Worm (Caenorhabditis elegans) whole organism, L2 larva: ENCODE results near the gene alkb-8.
A peak's percentile ranks its signal among the peaks of the same experiment; 100 is the strongest.

Experiments
- C34F6.9 ChIP-seq: fragments of 150-350 bp; optimal IDR thresholded peaks from 2 replicates; lab custom pipeline; 2014; ENCODE audit warnings: missing biosample characterization, missing genetic modification characterization
- F13H6.1 ChIP-seq: sonication (generic microtip); optimal IDR thresholded peaks from 2 replicates; lab custom pipeline; 2016; ENCODE audit warnings: missing genetic modification characterization, missing compliant biosample characterization
- Y55F3AM.14 ChIP-seq: fragments of 200-800 bp; sonication (Bioruptor generic); optimal IDR thresholded peaks from 2 replicates; lab custom pipeline; 2018; ENCODE audit warnings: mild to moderate bottlenecking, missing genetic modification characterization, missing compliant biosample characterization
- ZK546.5 ChIP-seq: sonication (generic microtip); optimal IDR thresholded peaks from 2 replicates; lab custom pipeline; 2017; ENCODE audit warnings: missing biosample characterization, missing genetic modification characterization
- alr-1 ChIP-seq: fragments of 150-350 bp; optimal IDR thresholded peaks from 2 replicates; lab custom pipeline; 2014; ENCODE audit warnings: missing biosample characterization, missing genetic modification characterization
- aly-2 ChIP-seq: fragments of 150-350 bp; optimal IDR thresholded peaks from 2 replicates; lab custom pipeline; 2014; ENCODE audit warnings: missing biosample characterization, missing genetic modification characterization
- ama-1 ChIP-seq: fragments of 150-350 bp; optimal IDR thresholded peaks from 2 replicates; lab custom pipeline; 2018; ENCODE audit warnings: inconsistent platforms
- blmp-1 ChIP-seq: sonication (generic microtip); optimal IDR thresholded peaks from 2 replicates; lab custom pipeline; 2017; ENCODE audit warnings: missing genetic modification characterization, mild to moderate bottlenecking, missing compliant biosample characterization, antibody characterized with exemption, moderate library complexity; ENCODE audit not compliant: insufficient read depth
- ceh-16 ChIP-seq: fragments of 150-350 bp; optimal IDR thresholded peaks from 2 replicates; lab custom pipeline; 2014; ENCODE audit warnings: missing biosample characterization, missing genetic modification characterization
- crh-2 ChIP-seq: sonication (generic microtip); optimal IDR thresholded peaks from 2 replicates; lab custom pipeline; 2017; ENCODE audit warnings: missing biosample characterization, missing genetic modification characterization
- egl-27 ChIP-seq: sonication (generic microtip); optimal IDR thresholded peaks from 3 replicates; lab custom pipeline; 2017; ENCODE audit warnings: missing biosample characterization, missing genetic modification reagents, missing genetic modification characterization
- elt-1 ChIP-seq: fragments of 150-350 bp; optimal IDR thresholded peaks from 2 replicates; lab custom pipeline; 2014; ENCODE audit warnings: missing biosample characterization, missing genetic modification characterization
- elt-3 ChIP-seq: sonication (generic microtip); optimal IDR thresholded peaks from 2 replicates; lab custom pipeline; 2017; ENCODE audit warnings: missing biosample characterization, missing genetic modification characterization
- gmeb-1 ChIP-seq: fragments of 150-350 bp; optimal IDR thresholded peaks from 2 replicates; lab custom pipeline; 2014; ENCODE audit warnings: missing biosample characterization, missing genetic modification characterization
- lin-11 ChIP-seq: fragments of 150-350 bp; sonication (generic microtip); optimal IDR thresholded peaks from 2 replicates; lab custom pipeline; 2014; ENCODE audit warnings: missing biosample characterization, missing genetic modification characterization, inconsistent platforms, mixed read lengths
- lin-13 ChIP-seq: fragments of 150-350 bp; optimal IDR thresholded peaks from 2 replicates; lab custom pipeline; 2014; ENCODE audit warnings: missing biosample characterization, missing genetic modification reagents, missing genetic modification characterization
- lin-39 ChIP-seq: fragments of 150-350 bp; optimal IDR thresholded peaks from 2 replicates; lab custom pipeline; 2014; ENCODE audit warnings: missing biosample characterization, missing genetic modification reagents, missing genetic modification characterization
- lsy-2 ChIP-seq, 2 experiments: fragments of 150-350 bp in 1 of 2; sonication (generic microtip) in 1 of 2; optimal IDR thresholded peaks; 2 replicates each; lab custom pipeline; 2014 to 2017; ENCODE audit warnings: missing biosample characterization in 2 of 2, missing genetic modification characterization in 2 of 2
- mdl-1 ChIP-seq, 2 experiments: fragments of 150-350 bp in 1 of 2; sonication (generic microtip) in 1 of 2; optimal IDR thresholded peaks; 2 replicates each; lab custom pipeline; 2017; ENCODE audit warnings: missing biosample characterization in 2 of 2, missing genetic modification characterization in 2 of 2
- nhr-10 ChIP-seq: sonication (generic microtip); optimal IDR thresholded peaks from 2 replicates; lab custom pipeline; 2017; ENCODE audit warnings: missing biosample characterization, missing genetic modification characterization
- nhr-12 ChIP-seq: fragments of 150-350 bp; optimal IDR thresholded peaks from 2 replicates; lab custom pipeline; 2014; ENCODE audit warnings: missing biosample characterization, missing genetic modification characterization
- nhr-129 ChIP-seq: fragments of 150-350 bp; optimal IDR thresholded peaks from 2 replicates; lab custom pipeline; 2014; ENCODE audit warnings: missing biosample characterization, missing genetic modification characterization
- nhr-21 ChIP-seq: fragments of 150-350 bp; optimal IDR thresholded peaks from 2 replicates; lab custom pipeline; 2014; ENCODE audit warnings: missing biosample characterization, missing genetic modification characterization
- nhr-23 ChIP-seq: fragments of 150-350 bp; optimal IDR thresholded peaks from 2 replicates; lab custom pipeline; 2014; ENCODE audit warnings: missing biosample characterization, missing genetic modification reagents, missing genetic modification characterization
- nhr-25 ChIP-seq: fragments of 150-350 bp; sonication (generic microtip); optimal IDR thresholded peaks from 3 replicates; lab custom pipeline; 2014; ENCODE audit warnings: missing biosample characterization, missing genetic modification characterization
- nhr-6 ChIP-seq: fragments of 150-350 bp; optimal IDR thresholded peaks from 2 replicates; lab custom pipeline; 2014; ENCODE audit warnings: missing biosample characterization, missing genetic modification characterization
- nhr-77 ChIP-seq: fragments of 150-350 bp; optimal IDR thresholded peaks from 2 replicates; lab custom pipeline; 2014; ENCODE audit warnings: missing biosample characterization, missing genetic modification characterization
- peb-1 ChIP-seq: fragments of 150-350 bp; optimal IDR thresholded peaks from 2 replicates; lab custom pipeline; 2014; ENCODE audit warnings: missing biosample characterization, missing genetic modification characterization
- skn-1 ChIP-seq: sonication (generic microtip); optimal IDR thresholded peaks from 2 replicates; lab custom pipeline; 2017; ENCODE audit warnings: missing biosample characterization, missing genetic modification characterization
- sma-3 ChIP-seq: sonication (generic microtip); optimal IDR thresholded peaks from 2 replicates; lab custom pipeline; 2016; ENCODE audit warnings: missing genetic modification reagents, missing genetic modification characterization, missing compliant biosample characterization
- sma-9 ChIP-seq, 2 experiments: fragments of 150-350 bp in 1 of 2; sonication (generic microtip) in 1 of 2; optimal IDR thresholded peaks; 2 replicates each; lab custom pipeline; 2014 to 2016; ENCODE audit warnings: missing genetic modification characterization in 2 of 2, mild to moderate bottlenecking in 1 of 2, missing biosample characterization in 1 of 2, missing compliant biosample characterization in 1 of 2, missing genetic modification reagents in 1 of 2, moderate library complexity in 1 of 2
- snpc-4 ChIP-seq: fragments of 150-350 bp; optimal IDR thresholded peaks from 2 replicates; lab custom pipeline; 2014; ENCODE audit warnings: missing biosample characterization, missing genetic modification characterization
- unc-55 ChIP-seq: fragments of 150-350 bp; sonication (generic microtip); optimal IDR thresholded peaks from 3 replicates; lab custom pipeline; 2014; ENCODE audit warnings: missing biosample characterization, missing genetic modification reagents, missing genetic modification characterization
- unc-62 ChIP-seq: fragments of 150-350 bp; optimal IDR thresholded peaks from 2 replicates; lab custom pipeline; 2014; ENCODE audit warnings: missing biosample characterization, missing genetic modification reagents, missing genetic modification characterization
- zag-1 ChIP-seq: fragments of 150-350 bp; optimal IDR thresholded peaks from 2 replicates; lab custom pipeline; 2014; ENCODE audit warnings: missing biosample characterization, missing genetic modification characterization
- ztf-11 ChIP-seq: sonication (generic microtip); optimal IDR thresholded peaks from 2 replicates; lab custom pipeline; 2017; ENCODE audit warnings: missing biosample characterization, missing genetic modification characterization

alkb-8 gene

ce11 chrIII:3704967-3705366 is 4.2 kb upstream of the alkb-8 start, which contains the start of gene wdr-5.1:
TSS of gene wdr-5.1 (plus strand) at chrIII:3705285.
- no peak for TF ChIP-seq F13H6.1
- TF ChIP-seq C34F6.9 (tag; lab: Kevin White, UChicago), result peak; percentile 13
- TF ChIP-seq Y55F3AM.14, result no peak
- TF ChIP-seq blmp-1 (tag; lab: Kevin White, UChicago), result peak; percentile 15
- TF ChIP-seq crh-2, result no peak
- TF ChIP-seq peb-1 (tag; lab: Kevin White, UChicago), result no peak
- TF ChIP-seq lsy-2 (tag; optimal IDR thresholded peaks at IDR 0.05; lab: Kevin White, UChicago), result peak in 1 of 2 experiments; percentile 49
- no peak for TF ChIP-seq ZK546.5
- no peak for TF ChIP-seq skn-1 (tag; lab: Kevin White, UChicago)
- TF ChIP-seq nhr-77, result no peak
- TF ChIP-seq lin-13 (GFP tag; lab: Kevin White, UChicago), result peak; percentile 55
- no peak for TF ChIP-seq snpc-4 (tag; lab: Kevin White, UChicago)
- peak; percentile 26 for TF ChIP-seq gmeb-1 (tag; lab: Kevin White, UChicago)
- TF ChIP-seq sma-9 (GFP tag; optimal IDR thresholded peaks at IDR 0.05; lab: Kevin White, UChicago), result no peak
- no peak for TF ChIP-seq sma-9 (tag; optimal IDR thresholded peaks at IDR 0.05; lab: Kevin White, UChicago)
- no peak for TF ChIP-seq aly-2 (tag; lab: Kevin White, UChicago)
- peak; percentile 44 for TF ChIP-seq unc-55 (GFP tag; lab: Kevin White, UChicago)
- peak; percentile 22 for TF ChIP-seq nhr-129 (tag; lab: Kevin White, UChicago)
- TF ChIP-seq alr-1 (tag; lab: Kevin White, UChicago), result no peak
- no peak for TF ChIP-seq unc-62 (GFP tag; lab: Kevin White, UChicago)
- no peak for TF ChIP-seq elt-3 (tag; lab: Kevin White, UChicago)
- TF ChIP-seq sma-3 (GFP tag; lab: Kevin White, UChicago), result peak; percentile 21
- TF ChIP-seq ceh-16 (tag; lab: Kevin White, UChicago), result no peak
- no peak for TF ChIP-seq nhr-6 (tag; lab: Kevin White, UChicago)
- TF ChIP-seq lin-39 (tag; lab: Kevin White, UChicago), result no peak
- no peak for TF ChIP-seq elt-1
- TF ChIP-seq ama-1, result no peak
- TF ChIP-seq nhr-25, result peak; percentile 25

DNA sequence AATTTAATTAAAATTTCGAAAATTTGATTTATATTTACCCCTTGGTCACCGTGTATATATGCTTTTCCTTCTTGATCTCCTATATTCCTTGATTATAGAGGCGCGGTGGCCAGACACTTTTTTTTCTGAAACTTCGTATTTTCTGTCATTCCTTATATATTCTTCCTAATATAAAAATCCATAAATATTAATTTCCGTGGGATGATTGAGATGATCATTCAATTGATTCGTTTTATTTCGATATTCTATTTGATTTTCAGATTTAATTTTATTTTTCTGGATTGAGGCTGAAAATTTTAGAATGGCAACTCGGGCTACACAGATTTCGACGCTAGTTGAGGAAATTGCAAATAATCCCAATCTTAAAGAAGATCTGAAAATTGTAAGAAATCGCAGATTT is 2.5 kb upstream of the alkb-8 start, which contains the start of gene dph-1:
dph-1 (plus strand) TSS at position 301 of the 400 bp plus-strand sequence.
- TF ChIP-seq lin-11, result no peak
- no peak for TF ChIP-seq nhr-6 (tag; lab: Kevin White, UChicago)
- TF ChIP-seq egl-27 (tag; lab: Kevin White, UChicago), result no peak

- TF ChIP-seq nhr-129 (tag; lab: Kevin White, UChicago) (no peak), peb-1 (tag; lab: Kevin White, UChicago) (no peak)
Observed at ce11 chrIII:3713163-3713562, 4.0 kb downstream of the alkb-8 start, which contains the start of gene nrde-1. TSS of gene nrde-1 (plus strand) at chrIII:3713463.

DNA sequence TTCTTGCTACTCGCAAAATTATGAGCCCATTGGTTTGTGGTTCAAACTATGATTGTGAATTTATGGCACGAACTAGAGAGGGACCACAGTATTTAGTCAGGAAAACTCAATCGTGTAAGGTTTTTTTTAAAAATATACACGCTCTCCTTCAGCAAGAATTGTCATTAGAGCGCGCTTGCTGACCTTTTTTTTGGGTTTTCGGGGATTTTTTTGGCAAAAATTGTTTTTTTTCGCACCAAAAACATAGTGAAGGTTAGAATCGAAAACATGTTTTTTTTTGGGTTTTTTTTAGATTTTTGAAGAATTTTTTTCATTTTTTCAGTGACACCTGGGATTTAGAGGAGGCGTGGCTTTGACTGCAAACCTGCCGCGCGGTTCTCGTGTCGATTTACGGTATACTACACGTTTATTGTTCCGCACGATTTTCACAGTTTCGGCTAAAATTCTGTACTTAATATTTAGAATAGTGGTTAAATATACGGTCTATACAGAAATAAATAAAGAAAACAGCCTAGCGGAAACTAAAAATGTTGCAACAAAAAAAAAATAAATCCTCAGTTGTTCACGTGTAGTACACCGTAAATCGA is 7.0 kb downstream of the alkb-8 start:
- no peak for TF ChIP-seq nhr-23
- no peak for TF ChIP-seq nhr-12
- TF ChIP-seq snpc-4 (tag; lab: Kevin White, UChicago), result no peak
- TF ChIP-seq skn-1 (tag; lab: Kevin White, UChicago), result no peak
- TF ChIP-seq nhr-21 (tag; lab: Kevin White, UChicago), result no peak
- no peak for TF ChIP-seq lin-39 (tag; lab: Kevin White, UChicago)
- TF ChIP-seq alr-1 (tag; lab: Kevin White, UChicago), result no peak
- TF ChIP-seq nhr-77, result no peak
- no peak for TF ChIP-seq nhr-6 (tag; lab: Kevin White, UChicago)
- no peak for TF ChIP-seq lin-11
- no peak for TF ChIP-seq mdl-1 (tag; optimal IDR thresholded peaks at IDR 0.05; lab: Kevin White, UChicago)
- no peak for TF ChIP-seq ztf-11 (tag; lab: Kevin White, UChicago)
- no peak for TF ChIP-seq zag-1
- no peak for TF ChIP-seq ceh-16 (tag; lab: Kevin White, UChicago)
- no peak for TF ChIP-seq peb-1 (tag; lab: Kevin White, UChicago)
- no peak for TF ChIP-seq nhr-10 (tag; lab: Kevin White, UChicago)
- no peak for TF ChIP-seq ZK546.5
